Fruit fly (Drosophila melanogaster): ENCODE measurements around the gene CG18787.

CG18787 gene

DNA sequence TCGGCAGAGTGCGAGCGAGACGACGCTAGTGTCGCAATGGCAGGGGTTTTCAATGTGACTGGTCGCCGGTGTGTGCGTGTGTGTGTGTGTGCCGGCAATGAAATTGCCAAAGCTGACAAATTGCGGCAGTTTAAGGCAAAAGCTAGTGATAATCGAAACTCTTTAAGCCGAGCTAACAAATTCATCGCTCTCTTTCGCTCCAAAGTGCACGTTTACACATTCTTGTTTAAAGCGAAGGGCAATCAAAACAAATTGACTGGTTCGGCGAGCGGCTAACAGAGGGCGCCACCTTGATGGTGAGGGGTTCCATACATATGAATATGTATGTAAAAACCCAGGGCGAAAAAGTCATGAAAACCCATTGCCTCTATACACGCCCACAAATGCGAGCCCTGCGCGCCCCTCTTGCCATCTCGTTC lies 4.7 kb upstream of the CG18787 start (continued):
- no peak for TF ChIP-seq CG2875 (GFP tag; optimal IDR thresholded peaks at IDR 0.05)
- peak; percentile 62 for TF ChIP-seq CG8478 (optimal IDR thresholded peaks at IDR 0.05)
- no peak for TF ChIP-seq her (GFP tag; optimal IDR thresholded peaks at IDR 0.05)
- TF ChIP-seq Neu2 (GFP tag; optimal IDR thresholded peaks at IDR 0.05; ENCODE audit: borderline replicate concordance) = no peak
- TF ChIP-seq dysf (GFP tag; IDR thresholded peaks at IDR 0.05) = no peak
- TF ChIP-seq cato (GFP tag; optimal IDR thresholded peaks at IDR 0.05; ENCODE audit: borderline replicate concordance) = no peak
- no peak for TF ChIP-seq CG18599 (GFP tag; optimal IDR thresholded peaks at IDR 0.05)
- TF ChIP-seq CG9797 (GFP tag; optimal IDR thresholded peaks at IDR 0.05) = no peak
- peak; percentile 67 for TF ChIP-seq nerfin-1 (tag; optimal IDR thresholded peaks at IDR 0.05)
- peak; percentile 97 for TF ChIP-seq Nf-YC (tag; optimal IDR thresholded peaks at IDR 0.05)
- TF ChIP-seq nmo (GFP tag; optimal IDR thresholded peaks at IDR 0.05) = peak; percentile 13
- no peak for TF ChIP-seq ftz-f1 (GFP tag; optimal IDR thresholded peaks at IDR 0.05)
- no peak for TF ChIP-seq CG17612 (GFP tag; IDR thresholded peaks at IDR 0.05)
- peak; percentile 92 for TF ChIP-seq CG1832 (GFP tag; optimal IDR thresholded peaks at IDR 0.05)
- no peak for TF ChIP-seq exex (tag; optimal IDR thresholded peaks at IDR 0.05)
- no peak for TF ChIP-seq CG12155 (GFP tag; optimal IDR thresholded peaks at IDR 0.05)
- peak; percentile 33 for TF ChIP-seq CG3163 (GFP tag; optimal IDR thresholded peaks at IDR 0.05)
- no peak for TF ChIP-seq eve (GFP tag; optimal IDR thresholded peaks at IDR 0.05)
- TF ChIP-seq gro (GFP tag; optimal IDR thresholded peaks at IDR 0.05) = no peak
- TF ChIP-seq insv (GFP tag; optimal IDR thresholded peaks at IDR 0.05) = peak in 1 of 2 experiments; percentile 48
- no peak for TF ChIP-seq Blimp-1 (GFP tag; optimal IDR thresholded peaks at IDR 0.05)
- no peak for TF ChIP-seq run (tag; optimal IDR thresholded peaks at IDR 0.05)

DNA sequence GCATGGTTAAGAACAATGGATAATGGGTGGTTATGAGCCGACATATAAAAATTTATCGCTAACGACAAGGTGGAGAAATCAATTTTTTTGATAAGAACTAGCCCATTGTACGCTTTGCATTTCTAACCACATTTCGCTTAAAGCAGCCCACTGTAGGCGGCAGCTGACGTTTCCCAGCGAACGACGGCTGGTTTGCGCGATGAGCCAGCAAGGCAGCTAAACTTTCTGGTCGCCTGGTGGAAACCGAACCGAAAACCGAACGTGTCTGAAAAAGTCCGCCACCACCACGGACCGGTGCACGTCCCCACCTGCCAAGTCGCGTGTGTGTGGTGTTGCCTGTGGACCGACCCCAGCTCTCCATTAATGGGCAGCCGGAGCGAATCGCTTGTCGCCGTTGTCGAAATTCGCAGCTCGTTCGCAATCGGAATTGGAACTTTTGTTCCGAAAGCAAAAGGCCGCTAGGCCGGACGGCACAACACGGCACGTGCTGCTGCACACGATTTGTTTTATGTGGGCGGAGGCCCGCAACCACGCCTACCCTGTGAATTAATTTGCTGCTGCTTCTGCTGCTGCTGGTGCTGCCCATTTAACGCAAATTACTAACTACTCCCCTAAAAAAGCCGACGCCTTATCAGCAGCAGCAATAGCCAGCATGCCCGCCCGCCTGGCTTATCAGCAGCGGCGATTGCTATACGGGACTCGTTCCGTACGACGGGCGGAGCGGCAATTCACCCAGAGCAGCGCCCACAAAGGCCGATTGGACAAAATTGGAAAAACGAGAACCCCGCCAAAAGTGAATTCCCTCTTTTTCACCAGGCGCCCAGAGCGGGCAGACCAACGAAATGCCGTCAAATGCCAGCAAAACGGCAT lies 4.0 kb upstream of the CG18787 start:
- TF ChIP-seq Sox100B (GFP tag; optimal IDR thresholded peaks at IDR 0.05) (peak; percentile 24), Lhr (GFP tag; optimal IDR thresholded peaks at IDR 0.05) (peak; percentile 95), da (GFP tag; optimal IDR thresholded peaks at IDR 0.05) (peak; percentile 64), crp (GFP tag; optimal IDR thresholded peaks at IDR 0.05) (peak in 1 of 2 experiments; percentile 58), D19B (GFP tag; optimal IDR thresholded peaks at IDR 0.05) (peak; percentile 10), CG34224 (GFP tag; IDR thresholded peaks at IDR 0.05; ENCODE audit: partially characterized antibody) (no peak), ftz-f1 (GFP tag; optimal IDR thresholded peaks at IDR 0.05) (peak; percentile 97), CG10979 (tag; optimal IDR thresholded peaks at IDR 0.05) (peak; percentile 21), CG3407 (GFP tag; optimal IDR thresholded peaks at IDR 0.05) (peak; percentile 5), CG1602 (GFP tag; optimal IDR thresholded peaks at IDR 0.05) (peak; percentile 22), Deaf1 (tag; optimal IDR thresholded peaks at IDR 0.05) (peak; percentile 94), p53 (GFP tag; optimal IDR thresholded peaks at IDR 0.05) (peak; percentile 68), CG1233 (GFP tag; optimal IDR thresholded peaks at IDR 0.05) (peak; percentile 27), phol (tag; optimal IDR thresholded peaks at IDR 0.05) (peak; percentile 19), dmrt11E (tag; optimal IDR thresholded peaks at IDR 0.05) (peak; percentile 27), CG7556 (GFP tag; optimal IDR thresholded peaks at IDR 0.05) (peak; percentile 3), sens (GFP tag) (peak; percentile 45), Pdp1 (GFP tag; optimal IDR thresholded peaks at IDR 0.05) (peak in 1 of 2 experiments; percentile 14), CG2875 (GFP tag; optimal IDR thresholded peaks at IDR 0.05) (no peak), CG7357 (GFP tag; IDR thresholded peaks at IDR 0.05) (no peak), Camta (GFP tag; optimal IDR thresholded peaks at IDR 0.05) (no peak), slou (GFP tag; optimal IDR thresholded peaks at IDR 0.05) (no peak), sqz (GFP tag; optimal IDR thresholded peaks at IDR 0.05) (peak; percentile 30), CG12659 (GFP tag; optimal IDR thresholded peaks at IDR 0.05) (peak; percentile 44), CG12155 (GFP tag; optimal IDR thresholded peaks at IDR 0.05) (peak; percentile 18), Mad (GFP tag; optimal IDR thresholded peaks at IDR 0.05) (peak; percentile 17), danr (GFP tag; IDR thresholded peaks at IDR 0.05) (no peak), maf-S (GFP tag; optimal IDR thresholded peaks at IDR 0.05) (no peak), ac (GFP tag; optimal IDR thresholded peaks at IDR 0.05) (peak; percentile 67)

All from whole organism, embryonic.